Worm (Caenorhabditis elegans) whole organism, young adult: ENCODE results near the gene srx-24.

Experiments
- B0261.1 ChIP-seq: sonication (generic microtip); optimal IDR thresholded peaks from 2 replicates; lab custom pipeline; 2016; ENCODE audit warnings: mild to moderate bottlenecking, missing genetic modification characterization, moderate library complexity, missing compliant biosample characterization
- F23B12.7 ChIP-seq: sonication (generic microtip); optimal IDR thresholded peaks from 2 replicates; lab custom pipeline; 2017; ENCODE audit warnings: missing genetic modification characterization, mild to moderate bottlenecking, missing compliant biosample characterization, antibody characterized with exemption, moderate library complexity; ENCODE audit not compliant: insufficient read depth
- F37B4.10 ChIP-seq: fragments of 200-800 bp; sonication (Bioruptor generic); IDR thresholded peaks from 2 replicates; pipeline ENCODE4 v1.3.6; 2022; ENCODE audit warnings: missing genetic modification characterization, missing compliant biosample characterization
- F49E8.2 ChIP-seq: sonication (generic microtip); optimal IDR thresholded peaks from 3 replicates; lab custom pipeline; 2017; ENCODE audit warnings: missing genetic modification characterization, mild to moderate bottlenecking, missing compliant biosample characterization, antibody characterized with exemption, moderate library complexity; ENCODE audit not compliant: insufficient read depth
- F55B11.4 ChIP-seq: sonication (generic microtip); optimal IDR thresholded peaks from 2 replicates; lab custom pipeline; 2016; ENCODE audit warnings: missing compliant biosample characterization, missing genetic modification characterization, borderline replicate concordance; ENCODE audit not compliant: insufficient read depth
- F57C9.4 ChIP-seq: sonication (generic microtip); optimal IDR thresholded peaks from 2 replicates; lab custom pipeline; 2017; ENCODE audit warnings: mild to moderate bottlenecking, missing genetic modification characterization, missing compliant biosample characterization
- Y95B8A.8 ChIP-seq: fragments of 200-800 bp; sonication (Bioruptor generic); IDR thresholded peaks from 2 replicates; pipeline ENCODE4 v1.3.6; 2022; ENCODE audit warnings: missing genetic modification reagents, missing genetic modification characterization, missing compliant biosample characterization
- ama-1 ChIP-seq, 3 experiments: fragments of 150-350 bp in 1 of 3; sonication (generic microtip) in 2 of 3; optimal IDR thresholded peaks; 2 replicates each; lab custom pipeline; 2014 to 2018; ENCODE audit warnings: missing biosample characterization in 2 of 3, missing genetic modification characterization in 2 of 3, missing genetic modification reagents in 2 of 3
- atf-7 ChIP-seq: sonication (generic microtip); optimal IDR thresholded peaks from 2 replicates; lab custom pipeline; 2017; ENCODE audit warnings: mild to moderate bottlenecking, missing genetic modification characterization, missing compliant biosample characterization
- attf-6 ChIP-seq: fragments of 200-800 bp; sonication (Bioruptor generic); IDR thresholded peaks from 2 replicates; pipeline ENCODE4 v1.3.6; 2022; ENCODE audit warnings: missing genetic modification reagents, missing genetic modification characterization, missing compliant biosample characterization
- bed-1 ChIP-seq: fragments of 200-800 bp; sonication (Bioruptor generic); IDR thresholded peaks from 2 replicates; pipeline ENCODE4 v1.3.6; 2022; ENCODE audit warnings: missing genetic modification reagents, missing genetic modification characterization, missing compliant biosample characterization
- ceh-27 ChIP-seq: fragments of 200-800 bp; sonication (Bioruptor generic); optimal IDR thresholded peaks from 2 replicates; lab custom pipeline; 2018; ENCODE audit warnings: mild to moderate bottlenecking, missing genetic modification characterization, moderate library complexity, missing compliant biosample characterization
- egrh-3 ChIP-seq: fragments of 200-800 bp; sonication (Bioruptor generic); IDR thresholded peaks from 2 replicates; pipeline ENCODE4 v1.3.6; 2022; ENCODE audit warnings: missing genetic modification reagents, missing genetic modification characterization, missing compliant biosample characterization
- hmg-1.2 ChIP-seq: fragments of 200-800 bp; sonication (Bioruptor generic); IDR thresholded peaks from 2 replicates; pipeline ENCODE4 v1.3.6; 2022; ENCODE audit warnings: missing genetic modification reagents, missing genetic modification characterization, missing compliant biosample characterization
- hsf-1 ChIP-seq: fragments of 200-800 bp; sonication (Bioruptor generic); IDR thresholded peaks from 2 replicates; pipeline ENCODE4 v1.3.6; 2022; ENCODE audit warnings: missing genetic modification reagents, missing genetic modification characterization, missing compliant biosample characterization
- let-607 ChIP-seq, 2 experiments: fragments of 200-800 bp in 1 of 2; sonication (Bioruptor generic) in 1 of 2; sonication (generic microtip) in 1 of 2; optimal IDR thresholded peaks; 2 replicates each; lab custom pipeline; 2016 to 2018; ENCODE audit warnings: mild to moderate bottlenecking in 2 of 2, missing compliant biosample characterization in 2 of 2, missing genetic modification characterization in 2 of 2, moderate library complexity in 2 of 2, missing genotype in 1 of 2
- lin-40 ChIP-seq: sonication (generic microtip); optimal IDR thresholded peaks from 2 replicates; lab custom pipeline; 2016; ENCODE audit warnings: missing genetic modification characterization, mild to moderate bottlenecking, missing compliant biosample characterization, missing genotype, missing genetic modification reagents
- madf-3 ChIP-seq: fragments of 200-800 bp; sonication (Bioruptor generic); IDR thresholded peaks from 2 replicates; pipeline ENCODE4 v1.3.6; 2022; ENCODE audit warnings: missing genetic modification reagents, missing genetic modification characterization, missing compliant biosample characterization
- madf-6 ChIP-seq: fragments of 200-800 bp; sonication (Bioruptor generic); IDR thresholded peaks from 2 replicates; pipeline ENCODE4 v1.3.6; 2022; ENCODE audit warnings: missing genetic modification reagents, missing genetic modification characterization, missing compliant biosample characterization
- nhr-179 ChIP-seq: sonication (generic microtip); optimal IDR thresholded peaks from 2 replicates; lab custom pipeline; 2016; ENCODE audit warnings: mild to moderate bottlenecking, missing genetic modification characterization, missing compliant biosample characterization
- pbrm-1 ChIP-seq: fragments of 200-800 bp; sonication (Bioruptor generic); IDR thresholded peaks from 2 replicates; pipeline ENCODE4 v1.3.6; 2022; ENCODE audit warnings: missing genetic modification reagents, missing genetic modification characterization, missing compliant biosample characterization
- repo-1 ChIP-seq: sonication (generic microtip); optimal IDR thresholded peaks from 2 replicates; lab custom pipeline; 2017; ENCODE audit warnings: mild to moderate bottlenecking, missing genetic modification characterization, missing compliant biosample characterization
- sea-2 ChIP-seq: fragments of 200-800 bp; sonication (Bioruptor generic); IDR thresholded peaks from 2 replicates; pipeline ENCODE4 v1.3.6; 2022; ENCODE audit warnings: missing genetic modification characterization, missing compliant biosample characterization
- snpc-4 ChIP-seq, 5 experiments: fragments of 150-350 bp in 1 of 5; sonication (generic microtip) in 4 of 5; optimal IDR thresholded peaks; 2 replicates each; lab custom pipeline; 2014 to 2018; ENCODE audit warnings: missing genetic modification characterization in 5 of 5, missing biosample characterization in 3 of 5, antibody characterized with exemption in 2 of 5, mild to moderate bottlenecking in 2 of 5, missing compliant biosample characterization in 2 of 5, missing genotype in 2 of 5, moderate library complexity in 2 of 5, missing genetic modification reagents in 1 of 5
- sptf-2 ChIP-seq: fragments of 200-800 bp; sonication (Bioruptor generic); optimal IDR thresholded peaks from 2 replicates; lab custom pipeline; 2018; ENCODE audit warnings: mild to moderate bottlenecking, missing genetic modification characterization, missing compliant biosample characterization
- tlf-1 ChIP-seq: fragments of 200-800 bp; sonication (Bioruptor generic); optimal IDR thresholded peaks from 2 replicates; lab custom pipeline; 2018; ENCODE audit warnings: mild to moderate bottlenecking, missing genetic modification characterization, missing compliant biosample characterization
- zfh-2 ChIP-seq: fragments of 200-800 bp; sonication (Bioruptor generic); conservative IDR thresholded peaks from 2 replicates; pipeline ENCODE4 v1.3.6; 2022; ENCODE audit warnings: missing genetic modification reagents, missing genetic modification characterization, missing compliant biosample characterization
- zim-3 ChIP-seq: sonication (generic microtip); optimal IDR thresholded peaks from 2 replicates; lab custom pipeline; 2017; ENCODE audit warnings: mild to moderate bottlenecking, missing genetic modification characterization, moderate library complexity, missing compliant biosample characterization
- ztf-18 ChIP-seq: sonication (generic microtip); optimal IDR thresholded peaks from 2 replicates; lab custom pipeline; 2016; ENCODE audit warnings: missing genotype, mild to moderate bottlenecking, missing genetic modification characterization, missing compliant biosample characterization
- ztf-28 ChIP-seq: fragments of 200-800 bp; sonication (Bioruptor generic); IDR thresholded peaks from 2 replicates; pipeline ENCODE4 v1.3.6; 2022; ENCODE audit warnings: missing genetic modification reagents, missing genetic modification characterization, missing compliant biosample characterization
- ztf-6 ChIP-seq: fragments of 200-800 bp; sonication (Bioruptor generic); IDR thresholded peaks from 2 replicates; pipeline ENCODE4 v1.3.6; 2022; ENCODE audit warnings: missing genetic modification reagents, missing genetic modification characterization, missing compliant biosample characterization

Gene srx-24

ce11 chrV:2720763-2721162, 29.1 kb downstream of the srx-24 start, which contains the start of gene srt-27:
srt-27 (minus strand) TSS chrV:2720863.
- TF ChIP-seq F23B12.7 (tag; lab: Kevin White, UChicago) = no peak

- TF ChIP-seq zfh-2 (GFP tag; lab: Robert Waterston, UW) (peak; percentile 88), F55B11.4 (tag; lab: Kevin White, UChicago) (no peak), egrh-3 (GFP tag; lab: Robert Waterston, UW) (peak; percentile 72; the same call in 1 of the 2 replicates), ama-1 (optimal IDR thresholded peaks at IDR 0.05; lab: Kevin White, UChicago) (no peak), ama-1 (GFP tag; optimal IDR thresholded peaks at IDR 0.05; lab: Kevin White, UChicago) (no peak), attf-6 (no peak), repo-1 (no peak), ztf-28 (GFP tag; lab: Robert Waterston, UW) (0 out of 2 replicates have a peak, but pooled peaks have one; percentile 13), snpc-4 (GFP tag; optimal IDR thresholded peaks at IDR 0.05; lab: Kevin White, UChicago) (no peak), snpc-4 (tag; optimal IDR thresholded peaks at IDR 0.05; lab: Kevin White, UChicago) (peak in 1 of 4 experiments; percentile 51)
Observed at ce11 chrV:2718688-2719185, 31.2 kb downstream of the srx-24 start, which contains the start of gene srt-29. srt-29 (minus strand) TSS chrV:2719135.

DNA sequence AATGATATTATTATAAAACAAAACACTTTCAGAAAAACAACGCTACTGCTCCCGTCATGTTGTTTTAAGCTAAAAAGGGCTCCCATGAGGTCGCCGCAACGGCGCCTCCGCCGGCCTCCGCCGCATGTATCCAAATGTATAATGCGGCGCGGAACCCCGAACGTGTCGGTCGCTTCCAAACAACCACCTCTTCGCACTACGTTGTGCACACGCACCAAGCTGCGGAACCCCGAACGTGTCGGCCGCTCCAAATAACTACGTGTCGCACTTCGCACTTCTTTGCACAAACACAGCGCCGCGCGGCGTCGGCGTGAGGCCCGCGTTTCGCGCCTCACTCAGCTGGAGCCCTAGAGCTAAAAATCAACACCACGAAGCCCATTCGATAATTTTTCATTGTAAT, 33.0 kb downstream of the srx-24 start:
- TF ChIP-seq snpc-4 (GFP tag; optimal IDR thresholded peaks at IDR 0.05; lab: Kevin White, UChicago) (no peak), snpc-4 (tag; optimal IDR thresholded peaks at IDR 0.05; lab: Kevin White, UChicago) (peak in 2 of 4 experiments; percentile 71 to 89), madf-3 (GFP tag; lab: Robert Waterston, UW) (no peak), F37B4.10 (GFP tag; lab: Robert Waterston, UW) (0 out of 2 replicates have a peak, but pooled peaks have one; percentile 65), zfh-2 (GFP tag; lab: Robert Waterston, UW) (peak; percentile 84), pbrm-1 (GFP tag; lab: Robert Waterston, UW) (peak; percentile 37; the same call in 1 of the 2 replicates), egrh-3 (GFP tag; lab: Robert Waterston, UW) (peak; percentile 49; the same call in 1 of the 2 replicates), hmg-1.2 (GFP tag; lab: Robert Waterston, UW) (peak; percentile 25; the same call in 1 of the 2 replicates), B0261.1 (tag; lab: Kevin White, UChicago) (no peak)

- no peak for TF ChIP-seq hsf-1 (GFP tag; lab: Robert Waterston, UW)
- TF ChIP-seq tlf-1 (GFP tag; lab: Kevin White, UChicago) = no peak
- TF ChIP-seq zim-3 (tag; lab: Kevin White, UChicago) = no peak
- TF ChIP-seq madf-6 (GFP tag; lab: Robert Waterston, UW) = no peak
- no peak for TF ChIP-seq ztf-18 (tag; lab: Kevin White, UChicago)
- TF ChIP-seq ceh-27 (GFP tag; lab: Kevin White, UChicago) = no peak
- TF ChIP-seq sea-2 (GFP tag; lab: Robert Waterston, UW) = no peak
- no peak for TF ChIP-seq atf-7 (tag; lab: Kevin White, UChicago)
- TF ChIP-seq let-607 (tag; optimal IDR thresholded peaks at IDR 0.05; lab: Kevin White, UChicago) = no peak
- TF ChIP-seq nhr-179 (tag; lab: Kevin White, UChicago) = no peak
- TF ChIP-seq sptf-2 (GFP tag; lab: Kevin White, UChicago) = no peak
- no peak for TF ChIP-seq lin-40 (tag; lab: Kevin White, UChicago)
- TF ChIP-seq F57C9.4 (tag; lab: Kevin White, UChicago) = no peak
- no peak for TF ChIP-seq F49E8.2 (tag; lab: Kevin White, UChicago)
- TF ChIP-seq ztf-6 (GFP tag; lab: Robert Waterston, UW) = no peak
- TF ChIP-seq bed-1 = no peak
- no peak for TF ChIP-seq Y95B8A.8 (GFP tag; lab: Robert Waterston, UW)
- TF ChIP-seq, all 124 proteins: peak for 0
Observed at ce11 chrV:2713532-2713931, 36.4 kb downstream of the srx-24 start, which contains the start of gene srt-28. srt-28 (minus strand) TSS chrV:2713632.
